Fruit fly (Drosophila melanogaster) whole organism: ENCODE data around the gene CG6664.

Source experiments
- CG8478 ChIP-seq: fragments of >200 bp; optimal IDR thresholded peaks from 2 replicates; lab custom pipeline; 2018; ENCODE audit warnings: inconsistent platforms
- Dll ChIP-seq: fragments of >200 bp; optimal IDR thresholded peaks from 2 replicates; lab custom pipeline; 2017
- EcR ChIP-seq, 2 experiments: fragments of >200 bp; optimal IDR thresholded peaks; 2 replicates each; lab custom pipeline; 2017; ENCODE audit warnings: missing biosample characterization in 2 of 2, missing genetic modification characterization in 2 of 2, missing genetic modification reagents in 2 of 2
- pan ChIP-seq: fragments of >200 bp; optimal IDR thresholded peaks from 2 replicates; lab custom pipeline; 2017
- psq ChIP-seq: fragments of >200 bp; optimal IDR thresholded peaks from 2 replicates; lab custom pipeline; 2017
- usp ChIP-seq: fragments of >200 bp; optimal IDR thresholded peaks from 2 replicates; lab custom pipeline; 2017; ENCODE audit warnings: missing biosample characterization, missing genetic modification characterization, mixed read lengths

dm6 chr3L:16987347-16987746 lies 28.6 kb downstream of the CG6664 start:
- TF ChIP-seq usp (GFP tag; lab: Kevin White, UChicago) (no peak), Dll (lab: Kevin White, UChicago) (no peak), pan (lab: Kevin White, UChicago) (no peak), EcR (GFP tag; optimal IDR thresholded peaks at IDR 0.05; lab: Kevin White, UChicago) (no peak), psq (lab: Kevin White, UChicago) (no peak), CG8478 (lab: Kevin White, UChicago) (no peak)
